Worm (Caenorhabditis elegans) whole organism, midembryonic: ENCODE results near the gene srz-99.

Experiments used
- med-1 ChIP-seq: sonication (generic microtip); optimal IDR thresholded peaks from 2 replicates; lab custom pipeline; 2017; ENCODE audit warnings: missing genetic modification characterization, mild to moderate bottlenecking, missing compliant biosample characterization, antibody characterized with exemption, missing genetic modification reagents; ENCODE audit not compliant: insufficient read depth
- tab-1 ChIP-seq: fragments of 200-800 bp; sonication (Bioruptor generic); IDR thresholded peaks from 2 replicates; pipeline ENCODE4 v1.3.6; 2022; ENCODE audit warnings: missing genetic modification characterization, missing compliant biosample characterization

- TF ChIP-seq med-1 (GFP tag; lab: Kevin White, UChicago) (no peak), tab-1 (GFP tag; lab: Robert Waterston, UW) (no peak)
These were observed 1.6 kb upstream of the srz-99 start, which contains the start of gene fbxa-127 for ce11 chrV:16728431-16728830.
